Worm (Caenorhabditis elegans) whole organism, midembryonic: ENCODE results near the gene ntl-3.
"Not testable (repeated sequence)": the region's sequence is repeated elsewhere in the genome, so short reads cannot be mapped to it uniquely, and the experiment has no call there.

Experiments used
- cog-1 ChIP-seq: sonication (generic microtip); optimal IDR thresholded peaks from 2 replicates; lab custom pipeline; 2016; ENCODE audit warnings: missing genetic modification characterization, missing compliant biosample characterization
- flt-1 ChIP-seq: fragments of 200-800 bp; sonication (Bioruptor generic); IDR thresholded peaks from 2 replicates; pipeline ENCODE4 v1.3.6; 2022; ENCODE audit warnings: missing genetic modification characterization, missing compliant biosample characterization
- klf-2 ChIP-seq: fragments of 200-800 bp; sonication (Bioruptor generic); conservative IDR thresholded peaks from 2 replicates; pipeline ENCODE4 v1.3.6; 2022; ENCODE audit warnings: missing genetic modification reagents, missing genetic modification characterization, missing compliant biosample characterization
- ztf-23 ChIP-seq: fragments of 200-800 bp; sonication (Bioruptor generic); IDR thresholded peaks from 2 replicates; pipeline ENCODE4 v1.3.6; 2022; ENCODE audit warnings: missing genetic modification reagents, missing genetic modification characterization, missing compliant biosample characterization
- ztf-29 ChIP-seq: fragments of 200-800 bp; sonication (Bioruptor generic); IDR thresholded peaks from 2 replicates; pipeline ENCODE4 v1.3.6; 2022; ENCODE audit warnings: missing genetic modification reagents, missing genetic modification characterization, missing compliant biosample characterization

DNA sequence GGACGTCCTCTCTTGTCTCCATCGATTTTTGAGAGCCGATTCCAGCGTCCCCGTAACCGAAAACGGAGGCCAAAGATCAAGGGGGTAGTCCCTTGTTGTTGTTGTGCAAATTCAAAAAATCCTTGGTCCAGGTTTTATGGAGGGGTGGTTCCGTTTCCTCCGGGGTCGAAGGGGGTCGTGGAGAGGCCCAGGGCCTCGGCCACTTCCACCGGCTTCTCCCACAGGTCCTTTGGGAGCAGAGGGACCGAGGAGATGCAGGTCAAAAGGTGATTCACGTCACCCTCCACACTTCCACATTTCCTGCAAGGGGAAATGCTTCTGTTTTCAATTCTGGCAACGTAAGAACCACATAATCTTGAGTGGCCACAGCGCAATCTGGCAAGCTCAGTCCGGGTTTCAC is 37.4 kb upstream of the ntl-3 start, which contains the start of gene fbxb-22:
- TF ChIP-seq flt-1 (GFP tag; lab: Robert Waterston, UW); cog-1 (tag; lab: Kevin White, UChicago); klf-2 (GFP tag; lab: Robert Waterston, UW); ztf-29 (GFP tag; lab: Robert Waterston, UW); ztf-23 (GFP tag; lab: Robert Waterston, UW): not testable (repeated sequence)
